Fruit fly (Drosophila melanogaster) whole organism, prepupa: ENCODE results near the gene ft.

Experiments
- CG10631 ChIP-seq: fragments of 200-800 bp; sonication (Bioruptor generic); optimal IDR thresholded peaks from 2 replicates; lab custom pipeline; 2016; ENCODE audit warnings: missing biosample characterization, missing genetic modification characterization
- CG11294 ChIP-seq: fragments of 200-800 bp; sonication (Bioruptor generic); IDR thresholded peaks from 2 replicates; pipeline ENCODE4 v1.3.6; 2022; ENCODE audit warnings: missing biosample characterization, missing genetic modification characterization
- CG15336 ChIP-seq: fragments of 200-800 bp; sonication (Bioruptor generic); IDR thresholded peaks from 2 replicates; pipeline ENCODE4 v1.3.6; 2022; ENCODE audit warnings: missing biosample characterization, missing genetic modification characterization
- CG16779 ChIP-seq: fragments of 200-800 bp; sonication (Bioruptor generic); optimal IDR thresholded peaks from 3 replicates; lab custom pipeline; 2017; ENCODE audit warnings: missing biosample characterization, mild to moderate bottlenecking, missing genetic modification characterization
- CG3032 ChIP-seq: fragments of 200-800 bp; optimal IDR thresholded peaks from 2 replicates; lab custom pipeline; 2019; ENCODE audit warnings: missing biosample characterization, mild to moderate bottlenecking, missing genetic modification characterization, moderate library complexity
- CG32006 ChIP-seq: fragments of 200-800 bp; sonication (Bioruptor generic); optimal IDR thresholded peaks from 3 replicates; lab custom pipeline; 2017; ENCODE audit warnings: missing biosample characterization, mild to moderate bottlenecking, missing genetic modification characterization
- CG34406 ChIP-seq: fragments of 200-800 bp; sonication (Bioruptor generic); optimal IDR thresholded peaks from 3 replicates; lab custom pipeline; 2016; ENCODE audit warnings: missing biosample characterization, missing genetic modification characterization
- CG4318 ChIP-seq: fragments of 200-800 bp; sonication (Bioruptor generic); optimal IDR thresholded peaks from 3 replicates; lab custom pipeline; 2017; ENCODE audit warnings: missing biosample characterization, mild to moderate bottlenecking, missing genetic modification characterization
- CG6276 ChIP-seq: fragments of 200-800 bp; sonication (Bioruptor generic); optimal IDR thresholded peaks from 2 replicates; lab custom pipeline; 2017; ENCODE audit warnings: missing biosample characterization, mild to moderate bottlenecking, missing genetic modification characterization
- CG6854 ChIP-seq: fragments of 200-800 bp; sonication (Bioruptor generic); optimal IDR thresholded peaks from 2 replicates; lab custom pipeline; 2017; ENCODE audit warnings: missing biosample characterization, mild to moderate bottlenecking, missing genetic modification characterization
- CG8319 ChIP-seq: fragments of 200-800 bp; sonication (Bioruptor generic); optimal IDR thresholded peaks from 3 replicates; lab custom pipeline; 2016; ENCODE audit warnings: missing biosample characterization, missing genetic modification characterization
- Eip93F ChIP-seq: fragments of 200-800 bp; sonication (Bioruptor generic); optimal IDR thresholded peaks from 2 replicates; lab custom pipeline; 2016; ENCODE audit warnings: missing biosample characterization, mild to moderate bottlenecking, missing genetic modification characterization
- Gug ChIP-seq: fragments of 200-800 bp; sonication (Bioruptor generic); IDR thresholded peaks from 2 replicates; pipeline ENCODE4 v1.3.6; 2022; ENCODE audit warnings: missing biosample characterization, missing genetic modification characterization
- Hr4 ChIP-seq: fragments of 200-800 bp; sonication (Bioruptor generic); optimal IDR thresholded peaks from 3 replicates; lab custom pipeline; 2016; ENCODE audit warnings: missing biosample characterization, missing genetic modification characterization
- Lpt ChIP-seq: fragments of 200-800 bp; sonication (Bioruptor generic); optimal IDR thresholded peaks from 3 replicates; lab custom pipeline; 2016; ENCODE audit warnings: missing biosample characterization, missing genetic modification characterization
- Sox15 ChIP-seq: fragments of 200-800 bp; sonication (Bioruptor generic); optimal IDR thresholded peaks from 3 replicates; lab custom pipeline; 2016; ENCODE audit warnings: missing biosample characterization, missing genetic modification characterization
- eg ChIP-seq: fragments of 200-800 bp; sonication (Bioruptor generic); IDR thresholded peaks from 3 replicates; pipeline ENCODE4 v1.3.6; 2022; ENCODE audit warnings: missing biosample characterization, missing genetic modification characterization
- esn ChIP-seq: fragments of 200-800 bp; sonication (Bioruptor generic); optimal IDR thresholded peaks from 2 replicates; lab custom pipeline; 2016; ENCODE audit warnings: missing biosample characterization, mild to moderate bottlenecking, missing genetic modification characterization, moderate library complexity

ft gene

DNA sequence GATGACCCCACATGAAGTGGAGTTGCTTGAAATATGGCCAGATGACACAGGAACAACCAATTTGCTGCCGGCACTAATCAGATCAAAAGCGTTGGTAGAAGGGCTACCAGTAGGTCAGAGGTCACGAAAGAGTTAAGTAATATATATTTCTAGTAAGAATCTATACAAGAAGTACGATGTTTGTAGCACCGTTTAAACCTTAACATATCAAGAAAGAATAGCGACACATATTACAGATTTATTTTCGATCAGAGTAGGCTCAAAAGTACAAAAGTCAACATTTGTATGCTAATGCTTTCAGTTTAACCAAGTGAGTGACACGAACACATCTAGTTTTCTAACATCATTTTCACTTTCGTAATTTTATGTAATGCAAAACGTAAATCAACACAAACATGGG lies 72.6 kb downstream of the ft start, which contains the start of gene CG2955:
Gene CG2955 (plus strand): TSS at position 301 of the 400 bp plus-strand sequence.
- TF ChIP-seq CG6276 (GFP tag; lab: Kevin White, UChicago) (no peak), CG15336 (GFP tag; lab: Robert Waterston, UW) (no peak), CG4318 (GFP tag; lab: Kevin White, UChicago) (no peak), Lpt (no peak), CG34406 (GFP tag; lab: Kevin White, UChicago) (no peak), Eip93F (no peak), CG11294 (GFP tag; lab: Robert Waterston, UW) (no peak), Gug (no peak), CG32006 (GFP tag; lab: Kevin White, UChicago) (no peak), eg (no peak), CG10631 (GFP tag; lab: Kevin White, UChicago) (no peak), Hr4 (GFP tag; lab: Kevin White, UChicago) (no peak), CG6854 (GFP tag; lab: Kevin White, UChicago) (no peak), Sox15 (GFP tag; lab: Kevin White, UChicago) (no peak), CG16779 (tag; lab: Kevin White, UChicago) (no peak), CG3032 (tag; lab: Kevin White, UChicago) (no peak), esn (GFP tag; lab: Kevin White, UChicago) (no peak), CG8319 (GFP tag; lab: Kevin White, UChicago) (no peak)
